Fruit fly (Drosophila melanogaster) whole organism, embryonic: ENCODE measurements around the gene CG15014.
A peak's percentile ranks its signal among the peaks of the same experiment; 100 is the strongest.

Source experiments
- Abd-B ChIP-seq: fragments of 200-800 bp; sonication (Bioruptor generic); optimal IDR thresholded peaks from 2 replicates; lab custom pipeline; 2018; ENCODE audit warnings: missing biosample characterization, mild to moderate bottlenecking, missing genetic modification characterization, moderate library complexity
- CG13624 ChIP-seq: fragments of 200-800 bp; sonication (Bioruptor generic); optimal IDR thresholded peaks from 2 replicates; lab custom pipeline; 2016; ENCODE audit warnings: missing biosample characterization, missing genetic modification characterization
- CG5953 ChIP-seq: fragments of 200-800 bp; sonication (Bioruptor generic); IDR thresholded peaks from 2 replicates; pipeline ENCODE4 v1.3.6; 2022; ENCODE audit warnings: missing biosample characterization, missing genetic modification characterization
- Deaf1 ChIP-seq: fragments of 200-800 bp; optimal IDR thresholded peaks from 3 replicates; lab custom pipeline; 2019; ENCODE audit warnings: missing biosample characterization, mild to moderate bottlenecking, missing genetic modification characterization, moderate library complexity
- Drgx ChIP-seq: fragments of 200-800 bp; sonication (Bioruptor generic); IDR thresholded peaks from 2 replicates; pipeline ENCODE4 v1.3.6; 2022; ENCODE audit warnings: missing biosample characterization, missing genetic modification characterization
- Optix ChIP-seq: fragments of 200-800 bp; sonication (Bioruptor generic); IDR thresholded peaks from 3 replicates; pipeline ENCODE4 v1.3.6; 2022; ENCODE audit warnings: missing biosample characterization, missing genetic modification characterization
- cas ChIP-seq: fragments of 200-800 bp; sonication (Bioruptor generic); IDR thresholded peaks from 2 replicates; pipeline ENCODE4 v1.3.6; 2022; ENCODE audit warnings: missing biosample characterization, missing genetic modification characterization
- caup ChIP-seq: fragments of 200-800 bp; sonication (Bioruptor generic); optimal IDR thresholded peaks from 3 replicates; lab custom pipeline; 2017; ENCODE audit warnings: missing biosample characterization, mild to moderate bottlenecking, missing genetic modification characterization, moderate library complexity; ENCODE audit not compliant: severe bottlenecking
- h ChIP-seq: fragments of >200 bp; optimal IDR thresholded peaks from 2 replicates; lab custom pipeline; 2017
- oc ChIP-seq: fragments of 200-800 bp; sonication (Bioruptor generic); optimal IDR thresholded peaks from 2 replicates; lab custom pipeline; 2018; ENCODE audit warnings: missing biosample characterization, mild to moderate bottlenecking, missing genetic modification characterization, moderate library complexity
- prd ChIP-seq, 3 experiments: fragments of >200 bp in 2 of 3; fragments of 200-800 bp in 1 of 3; sonication (Bioruptor generic) in 1 of 3; optimal IDR thresholded peaks in 2 of 3; IDR thresholded peaks in 1 of 3; 2 replicates in 2 of 3; 3 replicates in 1 of 3; pipeline versions ENCODE4 v1.3.6 to Lab custom; 2017 to 2022; ENCODE audit warnings: missing biosample characterization in 1 of 3, missing genetic modification characterization in 1 of 3
- psq ChIP-seq: fragments of 200-800 bp; sonication (Bioruptor generic); optimal IDR thresholded peaks from 2 replicates; lab custom pipeline; 2017; ENCODE audit warnings: missing biosample characterization, missing genetic modification characterization
- zen2 ChIP-seq: fragments of 200-800 bp; sonication (Bioruptor generic); IDR thresholded peaks from 3 replicates; pipeline ENCODE4 v1.3.6; 2022; ENCODE audit warnings: missing biosample characterization, missing genetic modification characterization; ENCODE audit not compliant: partially characterized antibody

- TF ChIP-seq CG5953 (peak; percentile 87), psq (GFP tag; lab: Kevin White, UChicago) (peak; percentile 46), Drgx (GFP tag; lab: Robert Waterston, UW) (peak; percentile 65), zen2 (no peak), h (lab: Kevin White, UChicago) (no peak), Optix (peak; percentile 63; the same call in 2 of the 3 replicates), caup (peak; percentile 74), cas (peak; percentile 64; the same call in 1 of the 2 replicates), prd (optimal IDR thresholded peaks at IDR 0.05; lab: Kevin White, UChicago) (no peak), prd (GFP tag; IDR thresholded peaks at IDR 0.05; lab: Robert Waterston, UW) (peak; percentile 76), oc (peak; percentile 59), CG13624 (GFP tag; lab: Kevin White, UChicago) (peak; percentile 18), Deaf1 (tag; lab: Kevin White, UChicago) (peak; percentile 71), Abd-B (GFP tag; lab: Kevin White, UChicago) (peak; percentile 88)
These were observed 42.1 kb upstream of the CG15014 start, which contains the start of the genes Cip4 and mRpS6 for dm6 chr3L:4363887-4364794.
